Fruit fly (Drosophila melanogaster) whole organism, embryonic: ENCODE results near the gene CG7579.

Source experiments
- ATbp ChIP-seq: fragments of 200-800 bp; sonication (Bioruptor generic); optimal IDR thresholded peaks from 2 replicates; lab custom pipeline; 2017; ENCODE audit warnings: missing biosample characterization, mild to moderate bottlenecking, missing genetic modification characterization, missing genetic modification reagents
- Adf1 ChIP-seq: fragments of 200-800 bp; sonication (Bioruptor generic); IDR thresholded peaks from 2 replicates; pipeline ENCODE4 v1.3.6; 2022; ENCODE audit warnings: missing biosample characterization, missing genetic modification characterization
- BEAF-32 ChIP-seq: fragments of 200-800 bp; sonication (Bioruptor generic); optimal IDR thresholded peaks from 3 replicates; lab custom pipeline; 2017; ENCODE audit warnings: missing biosample characterization, missing genetic modification characterization, mild to moderate bottlenecking, moderate library complexity, missing genetic modification reagents
- BtbVII ChIP-seq: fragments of 200-800 bp; sonication (Bioruptor generic); optimal IDR thresholded peaks from 3 replicates; lab custom pipeline; 2017; ENCODE audit warnings: missing biosample characterization, mild to moderate bottlenecking, missing genetic modification characterization
- CG10321 ChIP-seq: fragments of 200-800 bp; sonication (Bioruptor generic); IDR thresholded peaks from 2 replicates; pipeline ENCODE4 v1.3.6; 2022; ENCODE audit warnings: missing biosample characterization, missing genetic modification characterization
- CG11456 ChIP-seq: fragments of 200-800 bp; sonication (Bioruptor generic); IDR thresholded peaks from 3 replicates; pipeline ENCODE4 v1.3.6; 2022; ENCODE audit warnings: missing biosample characterization, missing genetic modification characterization
- CG12104 ChIP-seq: fragments of 200-800 bp; sonication (Bioruptor generic); optimal IDR thresholded peaks from 3 replicates; lab custom pipeline; 2016; ENCODE audit warnings: missing biosample characterization, missing genetic modification characterization
- CG15514 ChIP-seq: fragments of 200-800 bp; sonication (Bioruptor generic); optimal IDR thresholded peaks from 3 replicates; lab custom pipeline; 2017; ENCODE audit warnings: missing biosample characterization, missing genetic modification characterization, mild to moderate bottlenecking, moderate library complexity, missing genetic modification reagents
- CG15601 ChIP-seq: fragments of 200-800 bp; sonication (Bioruptor generic); optimal IDR thresholded peaks from 3 replicates; lab custom pipeline; 2019; ENCODE audit warnings: missing biosample characterization, mild to moderate bottlenecking, missing genetic modification characterization, moderate library complexity
- CG17385 ChIP-seq: fragments of 200-800 bp; sonication (Bioruptor generic); optimal IDR thresholded peaks from 3 replicates; lab custom pipeline; 2018; ENCODE audit warnings: missing biosample characterization, mild to moderate bottlenecking, missing genetic modification characterization
- CG2120 ChIP-seq: fragments of 200-800 bp; sonication (Bioruptor generic); optimal IDR thresholded peaks from 3 replicates; lab custom pipeline; 2016; ENCODE audit warnings: missing biosample characterization, missing genetic modification characterization
- CG2678 ChIP-seq: fragments of 200-800 bp; sonication (Bioruptor generic); optimal IDR thresholded peaks from 3 replicates; lab custom pipeline; 2019; ENCODE audit warnings: missing biosample characterization, mild to moderate bottlenecking, missing genetic modification characterization, moderate library complexity
- CG2889 ChIP-seq: fragments of 200-800 bp; sonication (Bioruptor generic); IDR thresholded peaks from 3 replicates; pipeline ENCODE4 v1.3.6; 2022; ENCODE audit warnings: missing biosample characterization, missing genetic modification characterization
- CG3726 ChIP-seq: fragments of 200-800 bp; sonication (Bioruptor generic); IDR thresholded peaks from 3 replicates; pipeline ENCODE4, ENCODE4 v1.3.6; 2022; ENCODE audit warnings: missing biosample characterization, missing genetic modification characterization
- CG3995 ChIP-seq: fragments of 200-800 bp; sonication (Bioruptor generic); optimal IDR thresholded peaks from 3 replicates; lab custom pipeline; 2016; ENCODE audit warnings: missing biosample characterization, missing genetic modification characterization
- CG5245 ChIP-seq: fragments of 200-800 bp; sonication (Bioruptor generic); optimal IDR thresholded peaks from 3 replicates; lab custom pipeline; 2016; ENCODE audit warnings: missing biosample characterization, missing genetic modification characterization
- CG6254 ChIP-seq: fragments of 200-800 bp; sonication (Bioruptor generic); optimal IDR thresholded peaks from 3 replicates; lab custom pipeline; 2017; ENCODE audit warnings: mild to moderate bottlenecking, missing biosample characterization, missing genetic modification reagents, missing genetic modification characterization
- CG6813 ChIP-seq: fragments of 200-800 bp; sonication (Bioruptor generic); optimal IDR thresholded peaks from 2 replicates; lab custom pipeline; 2017; ENCODE audit warnings: missing biosample characterization, missing genetic modification characterization, mild to moderate bottlenecking, moderate library complexity, missing genetic modification reagents
- CG7745 ChIP-seq: fragments of 200-800 bp; sonication (Bioruptor generic); optimal IDR thresholded peaks from 2 replicates; lab custom pipeline; 2018; ENCODE audit warnings: missing biosample characterization, mild to moderate bottlenecking, missing genetic modification characterization, moderate library complexity
- CG8359 ChIP-seq: fragments of 200-800 bp; sonication (Bioruptor generic); optimal IDR thresholded peaks from 2 replicates; lab custom pipeline; 2017; ENCODE audit warnings: missing biosample characterization, mild to moderate bottlenecking, missing genetic modification characterization, borderline replicate concordance
- CG8924 ChIP-seq: fragments of 200-800 bp; optimal IDR thresholded peaks from 3 replicates; lab custom pipeline; 2019; ENCODE audit warnings: missing biosample characterization, mild to moderate bottlenecking, missing genetic modification characterization, moderate library complexity
- CG9797 ChIP-seq: fragments of 200-800 bp; sonication (Bioruptor generic); optimal IDR thresholded peaks from 3 replicates; lab custom pipeline; 2018; ENCODE audit warnings: missing biosample characterization, mild to moderate bottlenecking, missing genetic modification characterization
- D19A ChIP-seq: fragments of 200-800 bp; optimal IDR thresholded peaks from 3 replicates; lab custom pipeline; 2019; ENCODE audit warnings: missing biosample characterization, mild to moderate bottlenecking, missing genetic modification characterization, moderate library complexity
- Dek ChIP-seq: fragments of 200-800 bp; sonication (Bioruptor generic); optimal IDR thresholded peaks from 3 replicates; lab custom pipeline; 2019; ENCODE audit warnings: missing biosample characterization, mild to moderate bottlenecking, missing genetic modification characterization, moderate library complexity
- ERR ChIP-seq: fragments of 200-800 bp; sonication (Bioruptor generic); optimal IDR thresholded peaks from 2 replicates; lab custom pipeline; 2016; ENCODE audit warnings: missing biosample characterization, missing genetic modification characterization
- H2.0 ChIP-seq: fragments of 200-800 bp; sonication (Bioruptor generic); IDR thresholded peaks from 2 replicates; pipeline ENCODE4 v1.3.6; 2022; ENCODE audit warnings: missing biosample characterization, missing genetic modification characterization
- Hand ChIP-seq: fragments of 200-800 bp; sonication (Bioruptor generic); optimal IDR thresholded peaks from 2 replicates; lab custom pipeline; 2017; ENCODE audit warnings: mild to moderate bottlenecking, missing biosample characterization, missing genetic modification reagents, missing genetic modification characterization
- Hsf ChIP-seq: fragments of 200-800 bp; sonication (Bioruptor generic); optimal IDR thresholded peaks from 3 replicates; lab custom pipeline; 2016; ENCODE audit warnings: missing biosample characterization, missing genetic modification characterization
- Mad ChIP-seq: fragments of 200-800 bp; sonication (Bioruptor generic); optimal IDR thresholded peaks from 2 replicates; lab custom pipeline; 2016; ENCODE audit warnings: missing biosample characterization, missing genetic modification characterization
- Med ChIP-seq: fragments of 200-800 bp; sonication (Bioruptor generic); peaks from one replicate; lab custom pipeline; 2016; ENCODE audit warnings: missing biosample characterization, missing genetic modification characterization, mild to moderate bottlenecking, inconsistent platforms, moderate library complexity
- Mes4 ChIP-seq: fragments of 200-800 bp; sonication (Bioruptor generic); optimal IDR thresholded peaks from 2 replicates; lab custom pipeline; 2016; ENCODE audit warnings: missing biosample characterization, missing genetic modification characterization
- Ptx1 ChIP-seq: fragments of 200-800 bp; sonication (Bioruptor generic); IDR thresholded peaks from 2 replicates; pipeline ENCODE4 v1.3.6; 2022; ENCODE audit warnings: missing biosample characterization, missing genetic modification characterization
- Sox102F ChIP-seq: fragments of 200-800 bp; sonication (Bioruptor generic); optimal IDR thresholded peaks from 2 replicates; lab custom pipeline; 2018; ENCODE audit warnings: missing biosample characterization, mild to moderate bottlenecking, missing genetic modification characterization, moderate library complexity
- Usf ChIP-seq: fragments of 200-800 bp; sonication (Bioruptor generic); optimal IDR thresholded peaks from 2 replicates; lab custom pipeline; 2017; ENCODE audit warnings: missing genotype, missing biosample characterization, missing genetic modification characterization
- bowl ChIP-seq: fragments of 200-800 bp; sonication (Bioruptor generic); IDR thresholded peaks from 2 replicates; pipeline ENCODE4 v1.3.6; 2022; ENCODE audit warnings: missing biosample characterization, missing genetic modification characterization
- cwo ChIP-seq: fragments of 200-800 bp; sonication (Bioruptor generic); optimal IDR thresholded peaks from 3 replicates; lab custom pipeline; 2017; ENCODE audit warnings: missing biosample characterization, missing genetic modification characterization, mild to moderate bottlenecking, moderate library complexity, missing genetic modification reagents
- dimm ChIP-seq: fragments of 200-800 bp; sonication (Bioruptor generic); IDR thresholded peaks from 2 replicates; pipeline ENCODE4 v1.3.6; 2022; ENCODE audit warnings: missing biosample characterization, missing genetic modification characterization
- exex ChIP-seq: fragments of 200-800 bp; sonication (Bioruptor generic); optimal IDR thresholded peaks from 4 replicates; lab custom pipeline; 2018; ENCODE audit warnings: missing biosample characterization, mild to moderate bottlenecking, missing genetic modification characterization, moderate library complexity
- gcm ChIP-seq: fragments of 200-800 bp; sonication (Bioruptor generic); optimal IDR thresholded peaks from 2 replicates; lab custom pipeline; 2019; ENCODE audit warnings: missing biosample characterization, mild to moderate bottlenecking, missing genetic modification characterization, moderate library complexity
- gem ChIP-seq: fragments of 200-800 bp; sonication (Bioruptor generic); optimal IDR thresholded peaks from 2 replicates; lab custom pipeline; 2019; ENCODE audit warnings: missing biosample characterization, mild to moderate bottlenecking, missing genetic modification characterization, moderate library complexity
- ind ChIP-seq: fragments of 200-800 bp; sonication (Bioruptor generic); optimal IDR thresholded peaks from 3 replicates; lab custom pipeline; 2016; ENCODE audit warnings: missing biosample characterization, missing genetic modification characterization
- insv ChIP-seq, 2 experiments: fragments of 200-800 bp; sonication (Bioruptor generic); optimal IDR thresholded peaks; 3 replicates each; lab custom pipeline; 2016 to 2018; ENCODE audit warnings: missing biosample characterization in 2 of 2, missing genetic modification characterization in 2 of 2
- lilli ChIP-seq: fragments of 200-800 bp; sonication (Bioruptor generic); optimal IDR thresholded peaks from 3 replicates; lab custom pipeline; 2016; ENCODE audit warnings: missing biosample characterization, missing genetic modification characterization
- onecut ChIP-seq: fragments of 200-800 bp; sonication (Bioruptor generic); IDR thresholded peaks from 2 replicates; pipeline ENCODE4 v1.3.6; 2022; ENCODE audit warnings: missing biosample characterization, missing genetic modification characterization
- prd ChIP-seq, 3 experiments: fragments of >200 bp in 2 of 3; fragments of 200-800 bp in 1 of 3; sonication (Bioruptor generic) in 1 of 3; optimal IDR thresholded peaks in 2 of 3; IDR thresholded peaks in 1 of 3; 2 replicates in 2 of 3; 3 replicates in 1 of 3; pipeline versions ENCODE4 v1.3.6 to Lab custom; 2017 to 2022; ENCODE audit warnings: missing biosample characterization in 1 of 3, missing genetic modification characterization in 1 of 3
- sqz ChIP-seq: fragments of 200-800 bp; sonication (Bioruptor generic); optimal IDR thresholded peaks from 3 replicates; lab custom pipeline; 2018; ENCODE audit warnings: missing biosample characterization, mild to moderate bottlenecking, missing genetic modification characterization
- trem ChIP-seq: fragments of 200-800 bp; optimal IDR thresholded peaks from 3 replicates; lab custom pipeline; 2019; ENCODE audit warnings: missing biosample characterization, mild to moderate bottlenecking, missing genetic modification characterization, moderate library complexity
- vvl ChIP-seq: fragments of 200-800 bp; sonication (Bioruptor generic); IDR thresholded peaks from 2 replicates; pipeline ENCODE4 v1.3.6; 2022; ENCODE audit warnings: missing biosample characterization, missing genetic modification characterization
- zf30C ChIP-seq: fragments of 200-800 bp; sonication (Bioruptor generic); optimal IDR thresholded peaks from 3 replicates; lab custom pipeline; 2018; ENCODE audit warnings: missing biosample characterization, mild to moderate bottlenecking, missing genetic modification characterization

CG7579 gene

DNA sequence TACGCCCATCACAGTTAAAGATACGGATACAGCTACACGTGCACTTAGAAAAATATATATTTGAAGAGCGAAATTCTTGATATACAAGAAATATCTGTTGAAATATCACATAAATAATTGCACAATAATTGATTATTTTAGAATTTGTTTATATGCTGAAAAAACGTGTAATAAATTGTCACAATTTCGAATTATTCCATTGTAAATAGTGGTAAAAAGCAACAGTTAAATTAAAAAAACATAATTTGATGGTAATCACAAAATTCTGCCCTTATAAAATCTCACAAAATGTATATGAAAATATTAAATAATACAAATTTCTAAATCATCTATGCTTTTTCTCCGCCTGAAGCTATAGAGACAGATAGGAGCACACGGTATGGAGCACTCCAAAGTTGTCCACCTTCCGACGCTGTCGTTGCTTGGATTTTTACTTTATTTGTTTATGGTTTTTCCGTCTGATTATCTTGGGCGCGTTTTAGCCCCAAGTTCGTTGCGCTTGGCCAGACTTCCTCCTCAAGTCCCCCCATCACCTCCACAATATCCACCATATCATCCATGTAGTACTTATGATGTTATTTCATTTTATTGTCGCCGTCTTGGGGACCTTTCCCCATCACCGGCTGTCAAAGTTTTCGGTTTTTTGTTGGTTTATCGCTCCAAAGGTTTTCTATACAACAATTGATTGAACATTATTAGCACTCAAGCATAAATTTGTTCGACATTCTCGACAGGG lies 21.2 kb upstream of the CG7579 start (continued):
- TF ChIP-seq ind (GFP tag; lab: Kevin White, UChicago) (peak; percentile 50), CG9797 (GFP tag; lab: Kevin White, UChicago) (no peak), ATbp (peak; percentile 5), sqz (no peak), D19A (tag; lab: Kevin White, UChicago) (peak; percentile 69), CG15514 (no peak), Hsf (GFP tag; lab: Kevin White, UChicago) (peak; percentile 36), CG6254 (GFP tag; lab: Kevin White, UChicago) (peak; percentile 31), CG8924 (peak; percentile 72), H2.0 (GFP tag; lab: Robert Waterston, UW) (no peak), prd (optimal IDR thresholded peaks at IDR 0.05; lab: Kevin White, UChicago) (no peak), prd (GFP tag; IDR thresholded peaks at IDR 0.05; lab: Robert Waterston, UW) (peak; percentile 57; the same call in 2 of the 3 replicates), Hand (GFP tag; lab: Kevin White, UChicago) (peak; percentile 20), Mad (GFP tag; lab: Kevin White, UChicago) (no peak), CG7745 (tag; lab: Kevin White, UChicago) (no peak), insv (GFP tag; optimal IDR thresholded peaks at IDR 0.05; lab: Kevin White, UChicago) (no peak), CG2678 (tag; lab: Kevin White, UChicago) (peak; percentile 80), ERR (GFP tag; lab: Kevin White, UChicago) (no peak), Dek (no peak), CG3995 (no peak), CG6813 (GFP tag; lab: Kevin White, UChicago) (no peak), Usf (peak; percentile 2), CG2889 (GFP tag; lab: Robert Waterston, UW) (no peak), Sox102F (GFP tag; lab: Kevin White, UChicago) (peak; percentile 71), cwo (peak; percentile 34), CG12104 (GFP tag; lab: Kevin White, UChicago) (peak; percentile 55), CG15601 (tag; lab: Kevin White, UChicago) (peak; percentile 59), onecut (GFP tag; lab: Robert Waterston, UW) (no peak), CG2120 (peak; percentile 38), CG11456 (GFP tag; lab: Robert Waterston, UW) (no peak), BEAF-32 (no peak), CG8359 (peak; percentile 3), gem (tag; lab: Kevin White, UChicago) (peak; percentile 81), dimm (GFP tag; lab: Robert Waterston, UW) (no peak), BtbVII (GFP tag; lab: Kevin White, UChicago) (peak; percentile 6), CG17385 (peak; percentile 51), Ptx1 (GFP tag; lab: Robert Waterston, UW) (peak; percentile 43), gcm (GFP tag; lab: Kevin White, UChicago) (peak; percentile 32), CG10321 (no peak), Adf1 (GFP tag; lab: Robert Waterston, UW) (no peak), Med (GFP tag; lab: Kevin White, UChicago) (peak; percentile 70), Mes4 (GFP tag; lab: Kevin White, UChicago) (no peak), CG5245 (GFP tag; lab: Kevin White, UChicago) (peak; percentile 17), vvl (GFP tag; lab: Robert Waterston, UW) (peak; percentile 13; the same call in 1 of the 2 replicates), CG3726 (GFP tag; lab: Robert Waterston, UW) (no peak), zf30C (GFP tag; lab: Kevin White, UChicago) (peak; percentile 56), exex (peak; percentile 51), lilli (GFP tag; lab: Kevin White, UChicago) (peak; percentile 25), bowl (GFP tag; lab: Robert Waterston, UW) (no peak), trem (tag; lab: Kevin White, UChicago) (peak; percentile 51)
